Fruit fly (Drosophila melanogaster): ENCODE results near the gene Pect.
A peak's percentile ranks its signal among the peaks of the same experiment; 100 is the strongest.

Gene Pect

DNA sequence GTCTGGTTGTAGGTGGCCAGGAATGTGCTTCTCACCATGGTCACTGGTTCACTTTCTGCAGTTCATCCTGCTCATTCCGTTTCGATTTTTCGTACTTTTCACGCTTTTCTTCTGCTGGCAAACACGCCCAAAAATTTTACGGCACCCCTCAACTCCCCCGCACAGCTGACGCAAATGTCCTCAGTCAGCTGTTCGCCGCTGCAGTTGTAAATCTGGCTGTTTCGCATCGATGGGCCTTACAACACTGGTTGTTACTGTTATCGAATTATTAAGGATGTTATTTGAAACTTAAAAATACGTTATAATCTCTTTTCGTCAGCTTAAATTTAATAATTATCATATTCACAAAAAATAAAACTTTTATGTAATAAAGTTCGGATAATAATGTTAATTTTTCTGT, 21.1 kb upstream of the Pect start, which contains the start of gene Mgat3:
Mgat3 (minus strand) TSS at position 182 of the 400 bp plus-strand sequence.
- TF ChIP-seq Hr96 (GFP tag; optimal IDR thresholded peaks at IDR 0.05) (no peak), cic (GFP tag; optimal IDR thresholded peaks at IDR 0.05) (no peak), kay (GFP tag; ENCODE audit: borderline replicate concordance) (no peak), CG12768 (GFP tag; optimal IDR thresholded peaks at IDR 0.05) (no peak), CG33017 (tag; optimal IDR thresholded peaks at IDR 0.05) (no peak), Crg-1 (GFP tag; optimal IDR thresholded peaks at IDR 0.05) (no peak), CG1620 (GFP tag; optimal IDR thresholded peaks at IDR 0.05) (no peak), ovo (GFP tag; optimal IDR thresholded peaks at IDR 0.05) (no peak), CG7101 (tag; optimal IDR thresholded peaks at IDR 0.05) (no peak), tj (GFP tag; optimal IDR thresholded peaks at IDR 0.05) (no peak), bab1 (GFP tag; optimal IDR thresholded peaks at IDR 0.05) (no peak), CG7045 (GFP tag; optimal IDR thresholded peaks at IDR 0.05) (no peak), CG11617 (GFP tag; optimal IDR thresholded peaks at IDR 0.05) (no peak), CG14711 (tag; optimal IDR thresholded peaks at IDR 0.05) (no peak), pad (GFP tag; optimal IDR thresholded peaks at IDR 0.05) (no peak)

DNA sequence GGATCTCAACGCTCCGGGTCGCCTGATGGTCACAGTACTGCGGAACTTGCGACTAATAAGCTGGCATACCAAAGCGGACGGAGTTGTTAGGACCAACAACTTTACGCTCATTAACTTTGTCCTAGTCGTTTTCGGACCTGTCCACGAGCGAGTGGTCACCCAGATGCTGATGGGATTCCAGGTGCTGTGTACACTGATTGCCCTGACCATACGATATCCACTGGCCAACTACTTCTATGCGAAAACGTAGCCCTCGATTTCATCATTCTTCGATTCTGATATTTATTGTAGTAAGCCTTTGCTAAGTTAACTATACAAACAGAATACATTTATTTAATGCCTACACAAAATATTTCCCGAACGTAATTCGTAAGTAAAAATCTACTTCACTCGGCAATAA, 20.4 kb upstream of the Pect start, which contains the start of gene Rsph1:
Rsph1 (plus strand) TSS at position 301 of the 400 bp plus-strand sequence.
- no peak for TF ChIP-seq toe (GFP tag; optimal IDR thresholded peaks at IDR 0.05)
- no peak for TF ChIP-seq cnc (optimal IDR thresholded peaks at IDR 0.05)
- no peak for TF ChIP-seq pad (GFP tag; optimal IDR thresholded peaks at IDR 0.05)
- no peak for TF ChIP-seq tj (GFP tag; optimal IDR thresholded peaks at IDR 0.05)
- no peak for TF ChIP-seq CG12768 (GFP tag; optimal IDR thresholded peaks at IDR 0.05)
- no peak for TF ChIP-seq CG1620 (GFP tag; optimal IDR thresholded peaks at IDR 0.05)
- no peak for TF ChIP-seq bab1 (GFP tag; optimal IDR thresholded peaks at IDR 0.05)
- TF ChIP-seq Crg-1 (GFP tag; optimal IDR thresholded peaks at IDR 0.05), result no peak
- TF ChIP-seq CG7101 (tag; optimal IDR thresholded peaks at IDR 0.05), result no peak
- TF ChIP-seq CG7045 (GFP tag; optimal IDR thresholded peaks at IDR 0.05), result no peak
- TF ChIP-seq CG33017 (tag; optimal IDR thresholded peaks at IDR 0.05), result no peak
- no peak for TF ChIP-seq CG14711 (tag; optimal IDR thresholded peaks at IDR 0.05)
- no peak for TF ChIP-seq ovo (GFP tag; optimal IDR thresholded peaks at IDR 0.05)
- no peak for TF ChIP-seq CG5204 (GFP tag; optimal IDR thresholded peaks at IDR 0.05)
- TF ChIP-seq Mnt (GFP tag; optimal IDR thresholded peaks at IDR 0.05), result no peak
- no peak for TF ChIP-seq CG11617 (GFP tag; optimal IDR thresholded peaks at IDR 0.05)
- no peak for TF ChIP-seq cic (GFP tag; optimal IDR thresholded peaks at IDR 0.05)
- TF ChIP-seq Clk (GFP tag; optimal IDR thresholded peaks at IDR 0.05), result no peak
- no peak for TF ChIP-seq Hr96 (GFP tag; optimal IDR thresholded peaks at IDR 0.05)
- TF ChIP-seq kay (GFP tag; ENCODE audit: borderline replicate concordance), result no peak

DNA sequence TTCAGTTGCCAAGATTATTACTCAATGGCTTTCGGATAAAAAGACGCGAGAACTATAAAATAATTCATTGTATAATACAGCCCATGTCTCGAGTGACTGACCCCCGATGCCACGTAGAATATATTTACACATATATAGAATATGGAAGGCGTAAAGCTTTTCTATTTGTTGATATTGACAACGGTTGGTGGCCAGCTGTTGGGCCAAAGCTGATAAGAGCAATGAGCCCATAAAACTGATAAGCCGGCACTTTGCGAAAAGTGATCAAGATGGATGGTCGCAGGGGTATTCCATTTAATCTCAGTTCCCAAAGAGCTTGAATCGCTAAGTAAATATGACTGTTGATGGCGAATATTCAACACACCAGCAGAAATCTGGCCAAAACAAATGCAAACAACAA, 13.0 kb upstream of the Pect start:
- peak; percentile 18 for TF ChIP-seq tj (GFP tag; optimal IDR thresholded peaks at IDR 0.05)
- TF ChIP-seq CG12768 (GFP tag; optimal IDR thresholded peaks at IDR 0.05), result peak; percentile 81
- peak; percentile 26 for TF ChIP-seq CG7045 (GFP tag; optimal IDR thresholded peaks at IDR 0.05)
- TF ChIP-seq cic (GFP tag; optimal IDR thresholded peaks at IDR 0.05), result peak; percentile 95
- TF ChIP-seq CG14711 (tag; optimal IDR thresholded peaks at IDR 0.05), result peak; percentile 12
- peak; percentile 44 for TF ChIP-seq CG11617 (GFP tag; optimal IDR thresholded peaks at IDR 0.05)
- no peak for TF ChIP-seq Hr96 (GFP tag; optimal IDR thresholded peaks at IDR 0.05)
- TF ChIP-seq toe (GFP tag; optimal IDR thresholded peaks at IDR 0.05), result no peak
- TF ChIP-seq Clk (GFP tag; optimal IDR thresholded peaks at IDR 0.05), result peak; percentile 13
- TF ChIP-seq Mnt (GFP tag; optimal IDR thresholded peaks at IDR 0.05), result peak; percentile 57
- peak; percentile 55 for TF ChIP-seq pad (GFP tag; optimal IDR thresholded peaks at IDR 0.05)
- no peak for TF ChIP-seq bab1 (GFP tag; optimal IDR thresholded peaks at IDR 0.05)
- TF ChIP-seq CG7101 (tag; optimal IDR thresholded peaks at IDR 0.05), result peak; percentile 52
- TF ChIP-seq CG33017 (tag; optimal IDR thresholded peaks at IDR 0.05), result peak; percentile 43
- TF ChIP-seq cnc (optimal IDR thresholded peaks at IDR 0.05), result no peak
- TF ChIP-seq Crg-1 (GFP tag; optimal IDR thresholded peaks at IDR 0.05), result no peak
- peak; percentile 19 for TF ChIP-seq ovo (GFP tag; optimal IDR thresholded peaks at IDR 0.05)
- TF ChIP-seq CG1620 (GFP tag; optimal IDR thresholded peaks at IDR 0.05), result no peak
- TF ChIP-seq CG5204 (GFP tag; optimal IDR thresholded peaks at IDR 0.05), result no peak
- no peak for TF ChIP-seq kay (GFP tag; ENCODE audit: borderline replicate concordance)

DNA sequence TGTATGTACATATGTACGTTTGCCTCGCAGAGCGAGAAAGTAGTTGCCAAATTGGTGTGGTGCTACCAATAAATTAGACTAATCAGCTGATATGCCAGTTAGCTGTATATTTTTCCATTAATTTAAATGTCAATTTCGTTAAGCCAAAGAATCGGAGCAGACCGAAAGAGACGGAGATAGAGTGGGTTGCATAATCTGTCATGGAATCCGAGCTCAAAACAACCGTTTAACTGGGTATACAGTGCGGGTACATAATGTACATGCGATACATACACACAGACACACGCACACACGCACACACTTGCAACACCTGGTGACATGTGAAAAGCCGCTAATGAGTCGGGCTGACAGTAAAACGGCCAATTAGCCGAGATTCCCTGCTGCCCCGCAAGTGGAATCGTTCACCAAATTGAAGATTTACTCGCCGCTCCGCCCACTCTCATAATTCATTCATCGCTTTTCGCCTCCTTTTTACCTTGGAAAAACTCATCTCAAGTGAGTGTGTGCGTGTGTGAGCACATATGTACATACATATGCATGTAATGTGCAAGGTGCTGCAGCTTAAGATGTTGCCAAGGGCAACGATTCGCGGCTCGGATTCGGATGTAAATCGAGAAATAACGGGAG, 12.4 kb upstream of the Pect start:
- no peak for TF ChIP-seq Hr96 (GFP tag; optimal IDR thresholded peaks at IDR 0.05)
- no peak for TF ChIP-seq CG11617 (GFP tag; optimal IDR thresholded peaks at IDR 0.05)
- peak; percentile 2 for TF ChIP-seq ovo (GFP tag; optimal IDR thresholded peaks at IDR 0.05)
- TF ChIP-seq Mnt (GFP tag; optimal IDR thresholded peaks at IDR 0.05), result no peak

dm6 chr2L:13191894-13192293, 11.7 kb upstream of the Pect start, which contains the start of the genes CG16974 and Edem2:
TSS of gene CG16974 (minus strand) at chr2L:13191979.
TSS of gene Edem2 (plus strand) at chr2L:13192201.
- peak; percentile 48 for TF ChIP-seq tj (GFP tag; optimal IDR thresholded peaks at IDR 0.05)
- peak; percentile 72 for TF ChIP-seq CG11617 (GFP tag; optimal IDR thresholded peaks at IDR 0.05)
- TF ChIP-seq Clk (GFP tag; optimal IDR thresholded peaks at IDR 0.05), result peak; percentile 11
- TF ChIP-seq cnc (optimal IDR thresholded peaks at IDR 0.05), result no peak
- TF ChIP-seq bab1 (GFP tag; optimal IDR thresholded peaks at IDR 0.05), result peak; percentile 86
- peak; percentile 77 for TF ChIP-seq CG7045 (GFP tag; optimal IDR thresholded peaks at IDR 0.05)
- no peak for TF ChIP-seq toe (GFP tag; optimal IDR thresholded peaks at IDR 0.05)
- TF ChIP-seq pad (GFP tag; optimal IDR thresholded peaks at IDR 0.05), result peak; percentile 67
- peak; percentile 59 for TF ChIP-seq CG12768 (GFP tag; optimal IDR thresholded peaks at IDR 0.05)
- TF ChIP-seq CG33017 (tag; optimal IDR thresholded peaks at IDR 0.05), result peak; percentile 77
- peak; percentile 68 for TF ChIP-seq ovo (GFP tag; optimal IDR thresholded peaks at IDR 0.05)
- peak; percentile 79 for TF ChIP-seq CG1620 (GFP tag; optimal IDR thresholded peaks at IDR 0.05)
- no peak for TF ChIP-seq Hr96 (GFP tag; optimal IDR thresholded peaks at IDR 0.05)
- TF ChIP-seq kay (GFP tag; ENCODE audit: borderline replicate concordance), result no peak
- no peak for TF ChIP-seq CG5204 (GFP tag; optimal IDR thresholded peaks at IDR 0.05)
- TF ChIP-seq CG7101 (tag; optimal IDR thresholded peaks at IDR 0.05), result peak; percentile 88
- TF ChIP-seq cic (GFP tag; optimal IDR thresholded peaks at IDR 0.05), result peak; percentile 66
- peak; percentile 81 for TF ChIP-seq CG14711 (tag; optimal IDR thresholded peaks at IDR 0.05)
- TF ChIP-seq Mnt (GFP tag; optimal IDR thresholded peaks at IDR 0.05), result peak; percentile 75
- TF ChIP-seq Crg-1 (GFP tag; optimal IDR thresholded peaks at IDR 0.05), result peak; percentile 65

Measured in whole organism, adult.